Worm (Caenorhabditis elegans) whole organism, L4 larva: Measurements from ENCODE around the gene F58E6.4.

Experiments
- R02D3.7 ChIP-seq: fragments of 150-350 bp; sonication (generic microtip); optimal IDR thresholded peaks from 3 replicates; lab custom pipeline; 2014; ENCODE audit warnings: missing biosample characterization, missing genetic modification characterization
- ZK337.2 ChIP-seq: fragments of 200-800 bp; sonication (Bioruptor generic); IDR thresholded peaks from 2 replicates; pipeline ENCODE4 v1.3.6; 2022; ENCODE audit warnings: missing genetic modification reagents, missing genetic modification characterization, missing compliant biosample characterization
- aly-2 ChIP-seq: sonication (generic microtip); optimal IDR thresholded peaks from 2 replicates; lab custom pipeline; 2018; ENCODE audit warnings: missing biosample characterization, missing genetic modification characterization
- ama-1 ChIP-seq: fragments of 150-350 bp; optimal IDR thresholded peaks from 2 replicates; lab custom pipeline; 2014; ENCODE audit warnings: inconsistent platforms, mixed read lengths
- egl-27 ChIP-seq: sonication (generic microtip); optimal IDR thresholded peaks from 3 replicates; lab custom pipeline; 2017; ENCODE audit warnings: missing biosample characterization, missing genetic modification reagents, missing genetic modification characterization
- jun-1 ChIP-seq: fragments of 150-350 bp; optimal IDR thresholded peaks from 2 replicates; lab custom pipeline; 2014; ENCODE audit warnings: missing biosample characterization, missing genetic modification reagents, missing genetic modification characterization
- mep-1 ChIP-seq: fragments of 150-350 bp; sonication (generic microtip); optimal IDR thresholded peaks from 3 replicates; lab custom pipeline; 2014; ENCODE audit warnings: missing biosample characterization, missing genetic modification characterization
- nhr-6 ChIP-seq: fragments of 150-350 bp; optimal IDR thresholded peaks from 2 replicates; lab custom pipeline; 2014; ENCODE audit warnings: missing biosample characterization, missing genetic modification characterization
- nhr-76 ChIP-seq: fragments of 150-350 bp; optimal IDR thresholded peaks from 2 replicates; lab custom pipeline; 2014; ENCODE audit warnings: missing biosample characterization, missing genetic modification characterization
- pha-4 ChIP-seq, 2 experiments: fragments of 150-350 bp in 1 of 2; fragments of 200-800 bp in 1 of 2; sonication (Bioruptor generic) in 1 of 2; IDR thresholded peaks in 1 of 2; optimal IDR thresholded peaks in 1 of 2; 2 replicates each; pipeline versions ENCODE4 v1.3.6 to Lab custom; 2014 to 2022; ENCODE audit warnings: missing genetic modification characterization in 2 of 2, missing genetic modification reagents in 2 of 2, missing biosample characterization in 1 of 2, missing compliant biosample characterization in 1 of 2
- snpc-4 ChIP-seq: fragments of 150-350 bp; optimal IDR thresholded peaks from 2 replicates; lab custom pipeline; 2014; ENCODE audit warnings: missing biosample characterization, missing genetic modification characterization

DNA sequence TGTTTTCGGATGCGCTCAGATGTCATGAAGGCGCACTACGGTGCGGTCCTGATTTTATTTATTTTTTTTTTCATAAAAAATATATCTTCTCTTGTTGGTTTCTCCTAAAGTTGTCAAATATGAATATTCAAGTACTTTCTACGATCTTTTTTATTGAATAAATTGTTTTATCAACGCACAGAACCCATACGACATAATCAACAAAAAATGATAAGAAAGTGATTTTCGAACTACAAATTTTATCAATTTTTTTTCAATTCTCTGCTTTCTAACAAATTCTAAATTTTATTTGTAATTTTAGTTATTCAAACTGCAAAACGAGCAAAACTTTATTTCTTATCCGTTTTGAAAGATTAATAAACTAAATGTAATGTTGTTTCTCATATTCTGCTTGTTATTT lies 48.3 kb downstream of the F58E6.4 start:
- TF ChIP-seq aly-2 (tag; lab: Kevin White, UChicago) (no peak), nhr-6 (tag; lab: Kevin White, UChicago) (no peak), R02D3.7 (tag; lab: Kevin White, UChicago) (no peak), snpc-4 (no peak), ZK337.2 (GFP tag; lab: Robert Waterston, UW) (no peak), jun-1 (tag; lab: Kevin White, UChicago) (no peak), mep-1 (tag; lab: Kevin White, UChicago) (no peak), pha-4 (GFP tag; IDR thresholded peaks at IDR 0.05; lab: Robert Waterston, UW) (no peak), pha-4 (tag; optimal IDR thresholded peaks at IDR 0.05; lab: Kevin White, UChicago) (no peak), ama-1 (lab: Kevin White, UChicago) (no peak), nhr-76 (tag; lab: Kevin White, UChicago) (no peak), egl-27 (no peak)
